Worm (Caenorhabditis elegans) whole organism, L1 larva: ENCODE measurements around the gene Y17D7B.3.

ENCODE experiments used
- ama-1 ChIP-seq: fragments of 150-350 bp; optimal IDR thresholded peaks from 2 replicates; lab custom pipeline; 2014
- elt-2 ChIP-seq: sonication (generic microtip); optimal IDR thresholded peaks from 2 replicates; lab custom pipeline; 2016; ENCODE audit warnings: missing genetic modification characterization, mild to moderate bottlenecking, inconsistent platforms, missing compliant biosample characterization, missing genetic modification reagents
- fos-1 ChIP-seq: fragments of 150-350 bp; optimal IDR thresholded peaks from 2 replicates; lab custom pipeline; 2014; ENCODE audit warnings: missing biosample characterization, missing genetic modification characterization
- lsy-2 ChIP-seq, 2 experiments: fragments of 150-350 bp; optimal IDR thresholded peaks; 2 replicates each; lab custom pipeline; 2014; ENCODE audit warnings: missing biosample characterization in 2 of 2, missing genetic modification characterization in 2 of 2
- nhr-11 ChIP-seq: fragments of 150-350 bp; optimal IDR thresholded peaks from 2 replicates; lab custom pipeline; 2014; ENCODE audit warnings: missing biosample characterization, missing genetic modification characterization
- nhr-19 ChIP-seq: fragments of 200-800 bp; sonication (Bioruptor generic); conservative IDR thresholded peaks from 2 replicates; pipeline ENCODE4 v1.3.6; 2022; ENCODE audit warnings: missing genetic modification characterization, missing compliant biosample characterization
- nhr-20 ChIP-seq: sonication (generic microtip); optimal IDR thresholded peaks from 2 replicates; lab custom pipeline; 2016; ENCODE audit warnings: mild to moderate bottlenecking, missing genetic modification characterization, missing compliant biosample characterization
- nhr-28 ChIP-seq: fragments of 150-350 bp; optimal IDR thresholded peaks from 2 replicates; lab custom pipeline; 2014; ENCODE audit warnings: missing biosample characterization, missing genetic modification characterization
- nhr-77 ChIP-seq: fragments of 150-350 bp; optimal IDR thresholded peaks from 2 replicates; lab custom pipeline; 2014; ENCODE audit warnings: missing biosample characterization, missing genetic modification characterization
- pax-3 ChIP-seq: fragments of 200-800 bp; sonication (Bioruptor generic); optimal IDR thresholded peaks from 2 replicates; lab custom pipeline; 2018; ENCODE audit warnings: mild to moderate bottlenecking, missing genetic modification characterization, moderate library complexity, missing compliant biosample characterization
- snpc-4 ChIP-seq: fragments of 150-350 bp; optimal IDR thresholded peaks from 2 replicates; lab custom pipeline; 2014; ENCODE audit warnings: missing biosample characterization, missing genetic modification characterization
- sptf-1 ChIP-seq: fragments of 150-350 bp; optimal IDR thresholded peaks from 2 replicates; lab custom pipeline; 2014; ENCODE audit warnings: missing biosample characterization, missing genetic modification characterization
- ztf-4 ChIP-seq: fragments of 150-350 bp; optimal IDR thresholded peaks from 2 replicates; lab custom pipeline; 2014; ENCODE audit warnings: missing biosample characterization, missing genetic modification characterization

ce11 chrV:18761078-18761477, 25.5 kb downstream of the Y17D7B.3 start, which contains the start of gene F11D11.4:
- TF ChIP-seq sptf-1 (tag; lab: Kevin White, UChicago) = no peak
- no peak for TF ChIP-seq ama-1
- TF ChIP-seq fos-1 = no peak
- TF ChIP-seq nhr-20 (tag; lab: Kevin White, UChicago) = no peak
- TF ChIP-seq lsy-2 (tag; optimal IDR thresholded peaks at IDR 0.05; lab: Kevin White, UChicago) = no peak
- no peak for TF ChIP-seq snpc-4
- no peak for TF ChIP-seq elt-2 (tag; lab: Kevin White, UChicago)
- no peak for TF ChIP-seq nhr-28 (tag; lab: Kevin White, UChicago)
- TF ChIP-seq nhr-77 (tag; lab: Kevin White, UChicago) = no peak
- TF ChIP-seq pax-3 (tag; lab: Kevin White, UChicago) = no peak
- TF ChIP-seq nhr-19 (GFP tag; lab: Robert Waterston, UW) = no peak
- TF ChIP-seq nhr-11 (tag; lab: Kevin White, UChicago) = no peak
- no peak for TF ChIP-seq ztf-4 (tag; lab: Kevin White, UChicago)
